Worm (Caenorhabditis elegans): ENCODE data around the gene col-157.

The col-157 gene

DNA sequence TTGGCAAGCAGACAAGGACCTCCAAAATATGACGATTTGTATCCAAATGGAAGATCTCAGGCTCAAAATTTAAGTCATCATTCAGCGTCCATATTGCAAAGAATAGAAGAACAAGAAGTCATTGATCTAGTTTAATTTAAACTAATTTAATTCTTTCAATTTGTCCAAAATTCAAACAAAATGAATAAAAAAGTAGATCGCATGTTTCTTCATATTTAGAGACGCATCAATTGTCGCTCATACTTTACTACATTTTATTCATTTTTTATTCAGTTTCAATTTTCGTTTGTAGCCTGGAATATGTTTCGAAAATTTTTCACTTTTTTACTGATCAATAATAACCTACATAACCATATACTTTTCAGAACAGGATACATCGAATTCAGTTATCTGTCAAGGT is 8.6 kb downstream of the col-157 start, which contains the start of gene T11F9.21:
Gene T11F9.21 (plus strand): TSS at position 301 of the 400 bp plus-strand sequence.
- TF ChIP-seq ccch-3 (GFP tag; optimal IDR thresholded peaks at IDR 0.05), result no peak
- no peak for TF ChIP-seq madf-8 (GFP tag; conservative IDR thresholded peaks at IDR 0.05)
- no peak for TF ChIP-seq unc-62 (GFP tag; optimal IDR thresholded peaks at IDR 0.05)
- TF ChIP-seq snpc-3.4 (tag; optimal IDR thresholded peaks at IDR 0.05), result no peak
- no peak for TF ChIP-seq bed-1 (GFP tag; IDR thresholded peaks at IDR 0.05)
- no peak for TF ChIP-seq mel-28 (tag; optimal IDR thresholded peaks at IDR 0.05; ENCODE audit: borderline replicate concordance)
- TF ChIP-seq B0019.2 (GFP tag; conservative IDR thresholded peaks at IDR 0.05), result no peak
- no peak for TF ChIP-seq K12H6.12 (tag; optimal IDR thresholded peaks at IDR 0.05)
- no peak for TF ChIP-seq tlf-1 (GFP tag; optimal IDR thresholded peaks at IDR 0.05)
- no peak for TF ChIP-seq lin-54 (GFP tag; optimal IDR thresholded peaks at IDR 0.05)
- TF ChIP-seq sptf-2 (GFP tag; optimal IDR thresholded peaks at IDR 0.05), result no peak
- TF ChIP-seq lsl-1 (GFP tag; optimal IDR thresholded peaks at IDR 0.05), result no peak
- no peak for TF ChIP-seq tbx-9 (tag; optimal IDR thresholded peaks at IDR 0.05; ENCODE audit: borderline replicate concordance)
- TF ChIP-seq Y95B8A.8 (GFP tag; IDR thresholded peaks at IDR 0.05), result no peak
- no peak for TF ChIP-seq unc-130 (GFP tag; optimal IDR thresholded peaks at IDR 0.05)
- no peak for TF ChIP-seq hsf-1 (GFP tag; IDR thresholded peaks at IDR 0.05)
- TF ChIP-seq F10E7.11 (tag; optimal IDR thresholded peaks at IDR 0.05), result no peak
- no peak for TF ChIP-seq ekl-4 (GFP tag; IDR thresholded peaks at IDR 0.05)
- no peak for TF ChIP-seq lin-26 (GFP tag; IDR thresholded peaks at IDR 0.05)
- no peak for TF ChIP-seq lir-1 (GFP tag; conservative IDR thresholded peaks at IDR 0.05)

DNA sequence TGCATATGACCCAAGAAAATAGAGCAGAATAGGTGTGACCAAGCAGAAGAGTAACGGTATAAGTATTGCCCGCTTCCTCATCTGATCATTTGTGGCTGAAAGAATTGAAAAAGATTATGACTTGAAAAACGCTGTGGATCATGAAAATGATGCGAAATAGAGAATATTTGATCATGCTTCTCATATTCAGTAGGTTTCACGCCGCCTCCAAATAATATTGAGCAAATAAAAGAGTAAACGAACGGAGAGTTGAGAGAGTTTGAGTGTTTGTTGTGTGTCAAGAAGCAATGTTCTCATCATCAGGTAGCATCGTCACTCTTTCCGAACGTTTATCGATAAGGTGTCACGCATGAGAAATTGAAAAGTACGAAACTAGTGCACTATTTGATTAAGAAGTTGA is 12.4 kb downstream of the col-157 start, which contains the start of gene htrl-1:
Gene htrl-1 (minus strand): TSS at position 101 of the 400 bp plus-strand sequence.
- TF ChIP-seq mel-28 (tag; optimal IDR thresholded peaks at IDR 0.05; ENCODE audit: borderline replicate concordance) (no peak), ama-1 (optimal IDR thresholded peaks at IDR 0.05) (no peak), ama-1 (GFP tag; optimal IDR thresholded peaks at IDR 0.05) (no peak), ztf-18 (tag; optimal IDR thresholded peaks at IDR 0.05) (no peak), madf-10 (tag; optimal IDR thresholded peaks at IDR 0.05) (no peak), Y95B8A.8 (GFP tag; IDR thresholded peaks at IDR 0.05) (no peak), lin-40 (tag; optimal IDR thresholded peaks at IDR 0.05) (no peak), unc-62 (GFP tag; optimal IDR thresholded peaks at IDR 0.05) (no peak), lin-35 (GFP tag; optimal IDR thresholded peaks at IDR 0.05) (no peak)

DNA sequence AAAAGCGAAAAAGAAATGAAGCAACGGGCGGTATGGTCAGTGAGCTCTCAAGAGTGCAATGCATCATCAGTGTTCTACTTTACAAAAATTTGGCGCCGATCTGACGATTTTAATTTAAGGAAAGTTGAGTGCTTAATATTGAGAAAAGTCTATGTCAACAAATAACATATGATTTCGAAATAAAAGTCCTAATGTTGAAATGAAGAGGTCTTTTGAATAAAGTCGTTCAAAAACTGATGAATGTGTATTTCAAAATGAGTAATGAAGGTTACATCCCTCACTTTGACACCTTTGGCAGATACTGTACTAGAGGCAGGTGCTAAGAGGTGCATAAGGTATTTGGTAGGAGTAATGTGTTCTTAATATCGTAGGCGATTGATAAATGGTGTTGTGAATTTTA is 13.6 kb downstream of the col-157 start:
- TF ChIP-seq B0261.1 (tag; optimal IDR thresholded peaks at IDR 0.05) (no peak), sptf-2 (GFP tag; optimal IDR thresholded peaks at IDR 0.05) (no peak), F23B12.7 (tag; optimal IDR thresholded peaks at IDR 0.05; ENCODE audit: insufficient read depth) (no peak), aptf-2 (GFP tag; conservative IDR thresholded peaks at IDR 0.05) (no peak), lir-1 (GFP tag; conservative IDR thresholded peaks at IDR 0.05) (no peak), somi-1 (GFP tag; optimal IDR thresholded peaks at IDR 0.05) (no peak), ceh-27 (GFP tag; optimal IDR thresholded peaks at IDR 0.05) (no peak), ztf-18 (tag; optimal IDR thresholded peaks at IDR 0.05) (no peak), hsf-1 (GFP tag; IDR thresholded peaks at IDR 0.05) (no peak), B0336.3 (GFP tag; IDR thresholded peaks at IDR 0.05) (no peak), ets-4 (GFP tag; optimal IDR thresholded peaks at IDR 0.05) (no peak), akir-1 (GFP tag; optimal IDR thresholded peaks at IDR 0.05) (no peak), ztf-26 (tag; optimal IDR thresholded peaks at IDR 0.05) (no peak), ceh-58 (GFP tag; IDR thresholded peaks at IDR 0.05) (no peak), snpc-1.3 (tag; optimal IDR thresholded peaks at IDR 0.05; ENCODE audit: insufficient read depth) (no peak), cebp-1 (GFP tag; IDR thresholded peaks at IDR 0.05) (no peak), cebp-1 (tag; optimal IDR thresholded peaks at IDR 0.05) (no peak), snpc-4 (GFP tag; optimal IDR thresholded peaks at IDR 0.05) (no peak), snpc-4 (tag; optimal IDR thresholded peaks at IDR 0.05) (no peak), Y53F4B.3 (GFP tag; IDR thresholded peaks at IDR 0.05) (no peak), Y56A3A.18 (GFP tag; IDR thresholded peaks at IDR 0.05) (no peak), rcor-1 (GFP tag; IDR thresholded peaks at IDR 0.05) (no peak)

Measured in whole organism, young adult.